Fruit fly (Drosophila melanogaster): ENCODE results near the gene Inx2.

dm6 chrX:6968564-6968963 is 29.9 kb upstream of the Inx2 start, which contains the start of gene Setd3:
- TF ChIP-seq CG8281 (tag; optimal IDR thresholded peaks at IDR 0.05) (no peak), Nf-YC (tag; optimal IDR thresholded peaks at IDR 0.05) (no peak), ken (GFP tag; IDR thresholded peaks at IDR 0.05) (no peak), CG4404 (GFP tag; IDR thresholded peaks at IDR 0.05) (no peak), Elba2 (GFP tag; optimal IDR thresholded peaks at IDR 0.05) (no peak)
